Worm (Caenorhabditis elegans) whole organism, mixed stage, embryonic: ENCODE data around the gene rgs-2.

Experiments
- blmp-1 ChIP-seq: fragments of 150-350 bp; optimal IDR thresholded peaks from 2 replicates; lab custom pipeline; 2014; ENCODE audit warnings: missing biosample characterization, missing genetic modification characterization
- ces-1 ChIP-seq: fragments of 150-350 bp; optimal IDR thresholded peaks from 2 replicates; lab custom pipeline; 2014; ENCODE audit warnings: missing biosample characterization, missing genetic modification reagents, missing genetic modification characterization
- elt-1 ChIP-seq: sonication (generic microtip); optimal IDR thresholded peaks from 2 replicates; lab custom pipeline; 2017; ENCODE audit warnings: missing genetic modification characterization, mild to moderate bottlenecking, missing compliant biosample characterization, antibody characterized with exemption, moderate library complexity, borderline replicate concordance; ENCODE audit not compliant: insufficient read depth
- mep-1 ChIP-seq: fragments of 150-350 bp; optimal IDR thresholded peaks from 2 replicates; lab custom pipeline; 2017; ENCODE audit warnings: missing biosample characterization, missing genetic modification reagents, missing genetic modification characterization, inconsistent platforms
- snpc-4 ChIP-seq: fragments of 150-350 bp; optimal IDR thresholded peaks from 2 replicates; lab custom pipeline; 2014; ENCODE audit warnings: missing biosample characterization, missing genetic modification characterization
- unc-120 ChIP-seq: sonication (generic microtip); optimal IDR thresholded peaks from 2 replicates; lab custom pipeline; 2017; ENCODE audit warnings: missing genetic modification characterization, missing compliant biosample characterization; ENCODE audit not compliant: poor library complexity, severe bottlenecking
- unc-39 ChIP-seq: fragments of 150-350 bp; optimal IDR thresholded peaks from 2 replicates; lab custom pipeline; 2014; ENCODE audit warnings: missing biosample characterization, missing genetic modification characterization
- unc-62 ChIP-seq: fragments of 150-350 bp; optimal IDR thresholded peaks from 2 replicates; lab custom pipeline; 2014; ENCODE audit warnings: missing biosample characterization, missing genetic modification reagents, missing genetic modification characterization
- zip-8 ChIP-seq: fragments of 150-350 bp; optimal IDR thresholded peaks from 2 replicates; lab custom pipeline; 2014; ENCODE audit warnings: missing biosample characterization, missing genetic modification characterization

ce11 chrX:12678532-12678931 is 33.9 kb upstream of the rgs-2 start, which contains the start of gene adt-1:
- TF ChIP-seq elt-1 (no peak), ces-1 (GFP tag; lab: Kevin White, UChicago) (no peak), unc-39 (no peak), unc-120 (no peak), snpc-4 (tag; lab: Kevin White, UChicago) (no peak), unc-62 (GFP tag; lab: Kevin White, UChicago) (no peak), zip-8 (tag; lab: Kevin White, UChicago) (no peak), blmp-1 (tag; lab: Kevin White, UChicago) (no peak), mep-1 (tag; lab: Kevin White, UChicago) (no peak)
